Fruit fly (Drosophila melanogaster): ENCODE measurements around the gene CG15160.

- TF ChIP-seq Hr96 (GFP tag; optimal IDR thresholded peaks at IDR 0.05) (no peak), pad (GFP tag; optimal IDR thresholded peaks at IDR 0.05) (no peak)
These were observed 8.5 kb downstream of the CG15160 start for dm6 chr2L:18599152-18599551.

All from whole organism, adult.